Fruit fly (Drosophila melanogaster) whole organism, embryonic: Measurements from ENCODE around the gene Dup99B.

ENCODE experiments used
- CG18599 ChIP-seq: fragments of 200-800 bp; sonication (Bioruptor generic); optimal IDR thresholded peaks from 3 replicates; lab custom pipeline; 2017; ENCODE audit warnings: missing biosample characterization, missing genetic modification characterization, mild to moderate bottlenecking, moderate library complexity, missing genetic modification reagents
- toy ChIP-seq: fragments of 200-800 bp; sonication (Bioruptor generic); IDR thresholded peaks from 2 replicates; pipeline ENCODE4 v1.3.6; 2022; ENCODE audit warnings: missing biosample characterization, missing genetic modification characterization

- no peak for TF ChIP-seq toy (GFP tag; lab: Robert Waterston, UW)
- TF ChIP-seq CG18599 (GFP tag; lab: Kevin White, UChicago) = no peak
Observed at dm6 chr3R:29722238-29722637, 7.1 kb upstream of the Dup99B start, which contains the start of gene CG34296.
